Worm (Caenorhabditis elegans) whole organism, early embryonic: ENCODE measurements around the gene srj-22.

Experiments
- ama-1 ChIP-seq: fragments of 150-350 bp; optimal IDR thresholded peaks from 2 replicates; lab custom pipeline; 2014
- hmg-4 ChIP-seq: fragments of 200-800 bp; sonication (Bioruptor generic); optimal IDR thresholded peaks from 2 replicates; lab custom pipeline; 2018; ENCODE audit warnings: mild to moderate bottlenecking, missing genetic modification characterization, missing compliant biosample characterization

DNA sequence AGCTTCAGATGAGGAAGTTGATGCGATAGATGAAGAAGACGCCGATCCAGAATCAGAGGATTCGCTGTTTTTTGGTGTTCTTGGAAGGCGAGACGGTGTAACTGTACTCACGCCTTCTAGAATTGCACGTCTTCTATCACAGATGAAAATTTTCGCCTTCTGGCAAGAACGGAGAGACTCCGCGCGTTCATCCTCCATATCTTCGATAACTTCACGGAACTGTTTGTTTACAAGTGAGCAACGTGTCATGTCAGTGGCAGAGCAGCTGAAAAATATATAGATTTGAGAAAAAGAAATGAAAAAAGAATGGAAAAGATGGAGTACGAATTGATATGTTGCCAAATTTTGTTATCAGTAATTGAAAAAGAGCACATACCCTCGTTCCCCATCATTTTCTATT, 28.9 kb downstream of the srj-22 start:
- no peak for TF ChIP-seq ama-1 (lab: Kevin White, UChicago)
- no peak for TF ChIP-seq hmg-4 (GFP tag; lab: Kevin White, UChicago)
